Fruit fly (Drosophila melanogaster): ENCODE measurements around the gene CG3407.

Gene CG3407

dm6 chr2L:3778157-3779060 lies 34.8 kb downstream of the CG3407 start (continued):
- TF ChIP-seq Jarid2 (GFP tag; optimal IDR thresholded peaks at IDR 0.05), result peak; percentile 7
- no peak for TF ChIP-seq Spps (tag; optimal IDR thresholded peaks at IDR 0.05)
- peak; percentile 42 to 75 for TF ChIP-seq bsh (GFP tag; optimal IDR thresholded peaks at IDR 0.05)
- peak; percentile 78 for TF ChIP-seq abd-A (tag; optimal IDR thresholded peaks at IDR 0.05)
- peak; percentile 49 for TF ChIP-seq cad (GFP tag; optimal IDR thresholded peaks at IDR 0.05)
- TF ChIP-seq Blimp-1 (GFP tag; optimal IDR thresholded peaks at IDR 0.05), result peak; percentile 49
- peak; percentile 42 for TF ChIP-seq Ssrp (tag; optimal IDR thresholded peaks at IDR 0.05)
- TF ChIP-seq prd (optimal IDR thresholded peaks at IDR 0.05), result no peak
- peak; percentile 21; the same call in 1 of the 3 replicates for TF ChIP-seq prd (GFP tag; IDR thresholded peaks at IDR 0.05)
- peak; percentile 4 for TF ChIP-seq CG17385 (GFP tag; optimal IDR thresholded peaks at IDR 0.05)
- TF ChIP-seq cwo (GFP tag; optimal IDR thresholded peaks at IDR 0.05), result peak; percentile 62
- no peak for TF ChIP-seq emc (GFP tag; optimal IDR thresholded peaks at IDR 0.05)
- no peak for TF ChIP-seq CG31388 (GFP tag; optimal IDR thresholded peaks at IDR 0.05)
- no peak for TF ChIP-seq Dip3 (GFP tag; optimal IDR thresholded peaks at IDR 0.05)
- TF ChIP-seq bab2 (GFP tag; optimal IDR thresholded peaks at IDR 0.05), result no peak
- TF ChIP-seq Dad (GFP tag; optimal IDR thresholded peaks at IDR 0.05), result no peak
- peak; percentile 30 for TF ChIP-seq CG3995 (GFP tag; optimal IDR thresholded peaks at IDR 0.05)
- 0 out of 3 replicates have a peak, but pooled peaks have one; percentile 21 for TF ChIP-seq so (GFP tag; IDR thresholded peaks at IDR 0.05)
- TF ChIP-seq Drgx (GFP tag; IDR thresholded peaks at IDR 0.05), result peak; percentile 72
- no peak for TF ChIP-seq vnd (GFP tag; IDR thresholded peaks at IDR 0.05; ENCODE audit: partially characterized antibody)
- TF ChIP-seq Kr (GFP tag; optimal IDR thresholded peaks at IDR 0.05), result peak; percentile 43
- TF ChIP-seq CG11247 (GFP tag; IDR thresholded peaks at IDR 0.05), result no peak
- no peak for TF ChIP-seq CG6813 (GFP tag; optimal IDR thresholded peaks at IDR 0.05)
- TF ChIP-seq sd (tag; optimal IDR thresholded peaks at IDR 0.05), result peak; percentile 72
- TF ChIP-seq pan (optimal IDR thresholded peaks at IDR 0.05), result no peak
- peak in 1 of 2 experiments; percentile 4 for TF ChIP-seq pan (GFP tag; optimal IDR thresholded peaks at IDR 0.05 in 1 of 2, IDR thresholded peaks at IDR 0.05 in 1 of 2)
- TF ChIP-seq nom (GFP tag; optimal IDR thresholded peaks at IDR 0.05), result peak; percentile 61
- no peak for TF ChIP-seq slp2 (GFP tag; optimal IDR thresholded peaks at IDR 0.05)
- no peak for TF ChIP-seq Scr (GFP tag; IDR thresholded peaks at IDR 0.05; ENCODE audit: partially characterized antibody)
- TF ChIP-seq E2f2 (GFP tag; IDR thresholded peaks at IDR 0.05), result peak; percentile 11; the same call in 1 of the 2 replicates
- TF ChIP-seq zen (tag; optimal IDR thresholded peaks at IDR 0.05), result peak; percentile 16
- TF ChIP-seq CG18476 (GFP tag; optimal IDR thresholded peaks at IDR 0.05), result no peak
- no peak for TF ChIP-seq fru (optimal IDR thresholded peaks at IDR 0.05)
- peak; percentile 45; the same call in 1 of the 2 replicates for TF ChIP-seq Ada2b (GFP tag; IDR thresholded peaks at IDR 0.05)
- peak; percentile 63 for TF ChIP-seq CG31441 (GFP tag; IDR thresholded peaks at IDR 0.05)
- peak; percentile 3 for TF ChIP-seq Fer1 (GFP tag; optimal IDR thresholded peaks at IDR 0.05)
- TF ChIP-seq CG8290 (GFP tag; optimal IDR thresholded peaks at IDR 0.05), result no peak
- peak in 1 of 2 experiments; percentile 56 for TF ChIP-seq CG8290 (tag; optimal IDR thresholded peaks at IDR 0.05)
- TF ChIP-seq phol (tag; optimal IDR thresholded peaks at IDR 0.05), result peak; percentile 63
- no peak for TF ChIP-seq usp (GFP tag; optimal IDR thresholded peaks at IDR 0.05)
- TF ChIP-seq CG17361 (GFP tag; IDR thresholded peaks at IDR 0.05), result peak; percentile 32; the same call in 1 of the 3 replicates
- TF ChIP-seq HmgZ (tag; optimal IDR thresholded peaks at IDR 0.05), result peak; percentile 23
- peak; percentile 28 for TF ChIP-seq CG6254 (GFP tag; optimal IDR thresholded peaks at IDR 0.05)
- no peak for TF ChIP-seq Opbp (GFP tag; IDR thresholded peaks at IDR 0.05; ENCODE audit: partially characterized antibody)
- TF ChIP-seq YL-1 (GFP tag; optimal IDR thresholded peaks at IDR 0.05), result no peak
- peak; percentile 42; the same call in 1 of the 2 replicates for TF ChIP-seq CG14441 (GFP tag; IDR thresholded peaks at IDR 0.05)
- TF ChIP-seq CG10267 (tag; optimal IDR thresholded peaks at IDR 0.05), result peak; percentile 38
- no peak for TF ChIP-seq CG9215 (GFP tag; IDR thresholded peaks at IDR 0.05)
- peak; percentile 46 for TF ChIP-seq B-H2 (GFP tag; optimal IDR thresholded peaks at IDR 0.05)

Data from whole organism, embryonic.